Worm (Caenorhabditis elegans) whole organism, L4/young adult: ENCODE measurements around the gene taf-2.

ENCODE experiments used
- W03F9.2 ChIP-seq: fragments of 150-350 bp; optimal IDR thresholded peaks from 2 replicates; lab custom pipeline; 2014; ENCODE audit warnings: missing biosample characterization, missing genetic modification characterization
- dao-5 ChIP-seq: sonication (generic microtip); optimal IDR thresholded peaks from 2 replicates; lab custom pipeline; 2016; ENCODE audit warnings: missing genotype, missing genetic modification characterization, moderate library complexity, missing compliant biosample characterization

- TF ChIP-seq dao-5 (tag; lab: Kevin White, UChicago) (no peak), W03F9.2 (no peak)
Measured at ce11 chrIV:3593513-3593912, at the start of gene taf-2.
